Fruit fly (Drosophila melanogaster): Measurements from ENCODE around the gene CG14913.

DNA sequence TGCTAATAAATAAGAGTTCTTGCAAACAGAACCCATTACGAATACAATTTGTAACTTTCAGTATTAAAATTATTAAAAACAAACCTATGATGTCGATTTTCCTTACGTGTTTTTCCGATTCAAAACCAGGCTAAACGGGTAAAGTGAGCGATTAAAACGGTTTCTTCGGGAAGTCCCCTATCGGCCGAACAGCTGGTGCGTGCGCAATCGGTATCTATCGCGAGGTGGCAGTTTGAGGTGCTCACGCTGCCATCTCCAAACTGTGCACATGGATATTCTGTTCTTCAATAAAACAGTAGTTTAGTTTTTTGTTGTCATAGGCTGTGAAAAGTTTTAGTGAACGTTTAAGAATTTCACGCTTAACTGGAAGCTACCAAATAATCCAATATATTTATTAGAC lies 27.6 kb upstream of the CG14913 start, which contains the start of gene TTLL4A:
- no peak for TF ChIP-seq psq (optimal IDR thresholded peaks at IDR 0.05)
- TF ChIP-seq pan (optimal IDR thresholded peaks at IDR 0.05): no peak
